Fruit fly (Drosophila melanogaster): ENCODE results near the gene Ge-1.

The Ge-1 gene

DNA sequence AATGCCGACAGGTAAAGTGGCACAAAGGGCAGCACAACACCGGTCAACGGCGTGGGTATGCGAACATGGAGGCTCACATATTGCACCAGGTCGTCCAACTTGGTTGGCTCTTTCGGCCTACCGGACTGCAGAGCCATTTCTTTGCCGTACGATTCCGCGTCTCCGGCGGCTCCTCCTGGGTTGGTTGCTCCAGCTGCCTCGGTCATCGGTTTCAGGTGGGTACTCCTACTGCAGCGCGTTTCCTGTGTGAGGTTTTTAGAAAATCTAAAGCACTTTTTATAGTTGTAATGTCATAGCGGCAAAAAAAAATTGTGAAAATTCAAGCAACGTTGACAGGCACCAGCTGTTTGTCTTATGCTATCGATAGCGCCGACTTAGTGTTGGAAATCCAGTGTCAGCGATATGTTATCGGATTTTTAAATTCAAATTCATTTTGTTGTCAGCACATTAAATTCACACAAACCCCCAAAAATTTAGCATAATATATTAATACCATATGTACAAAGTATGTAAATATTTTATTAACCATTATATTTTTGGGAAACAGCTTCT lies 19.4 kb upstream of the Ge-1 start, which contains the start of gene CG6230:
TSS of gene CG6230 (minus strand) at position 354 of the 552 bp plus-strand sequence.
- TF ChIP-seq achi (GFP tag; optimal IDR thresholded peaks at IDR 0.05) (peak; percentile 85), fd59A (GFP tag; optimal IDR thresholded peaks at IDR 0.05) (no peak)

DNA sequence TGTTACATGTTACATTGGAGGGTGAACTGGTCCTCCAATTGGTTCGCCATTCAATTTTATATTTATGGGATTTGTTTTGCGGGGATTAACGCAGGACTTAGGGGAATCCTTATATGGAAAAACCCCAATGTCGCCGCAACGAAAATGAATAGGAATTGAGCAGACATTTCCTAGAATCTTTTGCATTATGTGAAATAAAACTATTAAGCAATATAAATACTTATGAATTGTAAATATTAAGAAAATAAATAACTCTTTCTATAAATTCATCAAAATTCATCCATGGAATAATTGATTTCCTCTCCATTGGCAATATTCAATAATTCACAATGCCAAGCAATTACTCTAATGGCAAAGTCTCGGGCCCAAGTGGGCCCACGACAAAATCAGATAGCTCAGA lies 13.0 kb upstream of the Ge-1 start, which contains the start of gene Gr32a:
TSS of gene Gr32a (plus strand) at position 301 of the 400 bp plus-strand sequence.
- no peak for TF ChIP-seq CG34406 (GFP tag; optimal IDR thresholded peaks at IDR 0.05)
- TF ChIP-seq CG10631 (GFP tag; optimal IDR thresholded peaks at IDR 0.05) = no peak
- TF ChIP-seq CG6792 (GFP tag; optimal IDR thresholded peaks at IDR 0.05) = no peak
- TF ChIP-seq fkh (GFP tag; optimal IDR thresholded peaks at IDR 0.05) = no peak
- TF ChIP-seq Ets21C (GFP tag; optimal IDR thresholded peaks at IDR 0.05) = no peak
- TF ChIP-seq Lpt (GFP tag; optimal IDR thresholded peaks at IDR 0.05) = no peak
- TF ChIP-seq dsx (GFP tag; optimal IDR thresholded peaks at IDR 0.05; ENCODE audit: poor library complexity, severe bottlenecking) = no peak
- TF ChIP-seq acj6 (GFP tag; optimal IDR thresholded peaks at IDR 0.05) = no peak
- no peak for TF ChIP-seq net (GFP tag; optimal IDR thresholded peaks at IDR 0.05)
- no peak for TF ChIP-seq fd85E (GFP tag; optimal IDR thresholded peaks at IDR 0.05)
- TF ChIP-seq CG11902 (GFP tag; optimal IDR thresholded peaks at IDR 0.05) = no peak
- TF ChIP-seq CG6854 (GFP tag; optimal IDR thresholded peaks at IDR 0.05) = no peak
- TF ChIP-seq CG15336 (GFP tag; IDR thresholded peaks at IDR 0.05) = no peak
- TF ChIP-seq CG7368 (GFP tag; optimal IDR thresholded peaks at IDR 0.05) = no peak
- no peak for TF ChIP-seq cyc (GFP tag; optimal IDR thresholded peaks at IDR 0.05)
- TF ChIP-seq fd59A (GFP tag; optimal IDR thresholded peaks at IDR 0.05) = no peak
- TF ChIP-seq Sox15 (GFP tag; optimal IDR thresholded peaks at IDR 0.05) = no peak
- TF ChIP-seq dac (GFP tag; optimal IDR thresholded peaks at IDR 0.05) = no peak
- TF ChIP-seq CG6808 (GFP tag; optimal IDR thresholded peaks at IDR 0.05) = no peak
- TF ChIP-seq salr (GFP tag; optimal IDR thresholded peaks at IDR 0.05) = no peak

DNA sequence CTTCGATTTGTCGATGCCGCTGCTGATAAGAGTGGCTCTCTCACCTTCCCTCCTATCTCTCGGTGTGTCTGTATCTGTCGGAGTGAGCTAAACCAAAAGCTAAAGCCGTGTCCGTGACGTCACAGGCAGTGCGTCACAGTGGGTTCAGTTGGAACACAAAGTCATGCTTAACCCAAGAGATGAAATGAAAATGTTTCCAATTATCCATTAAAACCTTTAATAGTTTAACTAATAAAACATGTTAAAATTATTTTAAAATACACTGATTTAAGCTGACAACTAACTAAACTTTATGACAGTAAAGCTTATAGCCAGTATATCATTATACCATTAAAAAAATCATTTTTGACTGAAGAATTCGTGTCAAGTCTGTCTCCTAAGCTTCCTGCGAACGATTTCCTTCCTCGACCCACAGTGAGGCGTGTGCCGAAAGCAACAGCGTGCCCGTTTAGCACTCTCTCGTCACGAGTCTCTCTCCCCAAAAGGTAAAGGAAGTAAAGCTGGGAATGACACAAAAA lies 12.4 kb upstream of the Ge-1 start, which contains the start of gene Idua:
TSS of gene Idua (minus strand) at position 51 of the 518 bp plus-strand sequence.
- TF ChIP-seq dac (GFP tag; optimal IDR thresholded peaks at IDR 0.05) (no peak), CG3032 (tag; optimal IDR thresholded peaks at IDR 0.05) (no peak), CG11902 (GFP tag; optimal IDR thresholded peaks at IDR 0.05) (peak; percentile 61), OdsH (GFP tag; optimal IDR thresholded peaks at IDR 0.05) (no peak), CG32006 (GFP tag; optimal IDR thresholded peaks at IDR 0.05) (no peak), Sox15 (GFP tag; optimal IDR thresholded peaks at IDR 0.05) (peak; percentile 57), CG4318 (GFP tag; optimal IDR thresholded peaks at IDR 0.05) (peak; percentile 69), Hr38 (GFP tag; optimal IDR thresholded peaks at IDR 0.05) (no peak), CG6854 (GFP tag; optimal IDR thresholded peaks at IDR 0.05) (peak; percentile 68), net (GFP tag; optimal IDR thresholded peaks at IDR 0.05) (peak; percentile 85), Sox14 (GFP tag; optimal IDR thresholded peaks at IDR 0.05) (no peak), CG9139 (GFP tag; optimal IDR thresholded peaks at IDR 0.05) (no peak), eg (GFP tag; IDR thresholded peaks at IDR 0.05) (no peak; the same call in 2 of the 3 replicates), lz (GFP tag; optimal IDR thresholded peaks at IDR 0.05) (peak; percentile 65), CG8632 (GFP tag; optimal IDR thresholded peaks at IDR 0.05) (peak; percentile 74), Hr39 (GFP tag; optimal IDR thresholded peaks at IDR 0.05) (no peak), Eip93F (GFP tag; optimal IDR thresholded peaks at IDR 0.05) (no peak), CG8119 (GFP tag; IDR thresholded peaks at IDR 0.05) (peak; percentile 82; the same call in 2 of the 3 replicates), CG3919 (GFP tag; optimal IDR thresholded peaks at IDR 0.05) (no peak), Ets21C (GFP tag; optimal IDR thresholded peaks at IDR 0.05) (peak; percentile 54), CG34406 (GFP tag; optimal IDR thresholded peaks at IDR 0.05) (peak; percentile 76), salr (GFP tag; optimal IDR thresholded peaks at IDR 0.05) (peak in 1 of 2 experiments; percentile 49), CG11762 (GFP tag; optimal IDR thresholded peaks at IDR 0.05; ENCODE audit: insufficient read depth) (peak; percentile 25), achi (GFP tag; optimal IDR thresholded peaks at IDR 0.05) (peak; percentile 82), Sox102F (GFP tag; optimal IDR thresholded peaks at IDR 0.05) (no peak), CG16779 (tag; optimal IDR thresholded peaks at IDR 0.05) (no peak), cyc (GFP tag; optimal IDR thresholded peaks at IDR 0.05) (peak; percentile 45), esn (GFP tag; optimal IDR thresholded peaks at IDR 0.05) (peak; percentile 85), svp (GFP tag) (no peak), CG6808 (GFP tag; optimal IDR thresholded peaks at IDR 0.05) (no peak), CG6792 (GFP tag; optimal IDR thresholded peaks at IDR 0.05) (peak; percentile 74), CG31627 (GFP tag; optimal IDR thresholded peaks at IDR 0.05) (peak; percentile 72), CG6163 (GFP tag; IDR thresholded peaks at IDR 0.05) (peak; percentile 51; the same call in 1 of the 3 replicates), Gug (GFP tag; IDR thresholded peaks at IDR 0.05) (peak; percentile 52), CG1621 (tag; optimal IDR thresholded peaks at IDR 0.05) (peak; percentile 58), acj6 (GFP tag; optimal IDR thresholded peaks at IDR 0.05) (no peak), Smox (GFP tag; optimal IDR thresholded peaks at IDR 0.05) (no peak), fd59A (GFP tag; optimal IDR thresholded peaks at IDR 0.05) (peak; percentile 73)

All from whole organism, prepupa.